Fruit fly (Drosophila melanogaster) Kc167 (cell line): ENCODE data around the gene CG42535.

Source experiments
- Myc ChIP-seq: fragments of >200 bp; optimal IDR thresholded peaks from 2 replicates; lab custom pipeline; 2017; ENCODE audit warnings: missing external identifiers
- Sin3A ChIP-seq: fragments of >200 bp; optimal IDR thresholded peaks from 2 replicates; lab custom pipeline; 2018; ENCODE audit warnings: missing external identifiers
- h ChIP-seq: fragments of >200 bp; optimal IDR thresholded peaks from 3 replicates; lab custom pipeline; 2018; ENCODE audit warnings: missing external identifiers
- insv ChIP-seq: fragments of >200 bp; optimal IDR thresholded peaks from 3 replicates; lab custom pipeline; 2018; ENCODE audit warnings: missing external identifiers
- psq ChIP-seq: fragments of >200 bp; optimal IDR thresholded peaks from 2 replicates; lab custom pipeline; 2017; ENCODE audit warnings: missing external identifiers
- ttk ChIP-seq: sonication (Bioruptor generic); optimal IDR thresholded peaks from 2 replicates; lab custom pipeline; 2017; ENCODE audit warnings: missing external identifiers

The CG42535 gene

DNA sequence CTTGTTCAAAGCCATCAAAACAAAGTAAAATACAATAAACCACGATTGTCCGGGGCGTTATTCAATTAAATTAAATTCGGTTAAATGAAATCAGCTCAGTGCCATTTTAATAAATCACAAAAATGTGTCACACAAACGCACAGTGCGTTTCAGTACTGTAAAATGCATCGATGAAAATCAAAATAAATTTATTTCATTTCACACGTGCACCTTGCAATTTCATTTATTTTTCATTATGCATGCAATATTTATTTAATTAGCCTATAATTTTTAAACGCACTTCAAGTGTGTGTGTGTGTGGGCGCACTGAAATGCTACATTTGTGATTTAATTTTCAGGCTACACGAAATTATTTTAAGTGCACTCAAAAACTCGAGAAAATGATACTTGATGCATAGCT, 23.7 kb upstream of the CG42535 start:
- no peak for TF ChIP-seq ttk (lab: Kevin White, UChicago)
- no peak for TF ChIP-seq Myc (lab: Kevin White, UChicago)
- no peak for TF ChIP-seq insv (lab: Kevin White, UChicago)
- TF ChIP-seq h (lab: Kevin White, UChicago) = no peak
- no peak for TF ChIP-seq Sin3A (lab: Kevin White, UChicago)
- TF ChIP-seq psq (lab: Kevin White, UChicago) = no peak

DNA sequence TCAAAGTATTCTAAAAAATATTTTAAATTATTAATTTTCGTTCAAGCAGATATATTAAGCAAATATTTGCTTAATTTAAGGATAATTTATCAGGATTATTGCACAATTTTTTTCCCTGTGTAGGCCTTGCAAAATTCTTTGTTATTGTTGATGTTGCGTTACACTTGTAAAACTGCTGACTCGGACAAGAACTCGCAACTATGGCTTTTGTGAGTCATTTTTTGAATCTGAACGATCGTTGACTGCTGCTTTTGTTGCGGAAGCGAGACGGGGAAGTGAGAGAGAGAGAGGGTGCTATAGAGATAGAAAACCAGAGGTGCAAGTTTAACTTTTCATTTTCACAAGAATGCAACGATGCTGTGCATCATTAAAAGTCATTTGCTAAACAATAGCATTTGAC, 21.8 kb upstream of the CG42535 start:
- no peak for TF ChIP-seq Sin3A (lab: Kevin White, UChicago)
- TF ChIP-seq psq (lab: Kevin White, UChicago) = no peak
- no peak for TF ChIP-seq ttk (lab: Kevin White, UChicago)
- TF ChIP-seq h (lab: Kevin White, UChicago) = no peak
- TF ChIP-seq insv (lab: Kevin White, UChicago) = no peak
- no peak for TF ChIP-seq Myc (lab: Kevin White, UChicago)

DNA sequence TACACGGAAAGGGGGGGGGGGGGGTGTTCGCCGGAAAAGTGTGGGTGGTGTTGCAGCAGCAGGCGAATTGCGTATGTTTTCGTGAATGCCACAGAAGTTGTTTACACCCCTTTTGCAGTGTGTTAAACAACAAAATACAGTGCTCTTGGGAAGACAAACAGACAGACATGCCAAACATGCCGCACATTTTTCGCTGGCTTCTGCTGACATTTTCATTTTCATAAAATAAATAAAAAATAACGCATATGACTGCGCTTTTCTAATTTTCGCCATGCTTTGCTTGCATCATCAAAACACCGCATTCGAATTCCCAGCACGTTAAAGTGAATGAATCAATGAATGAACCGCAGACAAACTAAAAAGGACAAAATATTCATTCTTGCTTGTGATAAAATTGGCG, 20.5 kb upstream of the CG42535 start:
- TF ChIP-seq insv (lab: Kevin White, UChicago) = no peak
- no peak for TF ChIP-seq psq (lab: Kevin White, UChicago)
- no peak for TF ChIP-seq h (lab: Kevin White, UChicago)
- no peak for TF ChIP-seq Sin3A (lab: Kevin White, UChicago)
- TF ChIP-seq ttk (lab: Kevin White, UChicago) = no peak
- TF ChIP-seq Myc (lab: Kevin White, UChicago) = no peak

DNA sequence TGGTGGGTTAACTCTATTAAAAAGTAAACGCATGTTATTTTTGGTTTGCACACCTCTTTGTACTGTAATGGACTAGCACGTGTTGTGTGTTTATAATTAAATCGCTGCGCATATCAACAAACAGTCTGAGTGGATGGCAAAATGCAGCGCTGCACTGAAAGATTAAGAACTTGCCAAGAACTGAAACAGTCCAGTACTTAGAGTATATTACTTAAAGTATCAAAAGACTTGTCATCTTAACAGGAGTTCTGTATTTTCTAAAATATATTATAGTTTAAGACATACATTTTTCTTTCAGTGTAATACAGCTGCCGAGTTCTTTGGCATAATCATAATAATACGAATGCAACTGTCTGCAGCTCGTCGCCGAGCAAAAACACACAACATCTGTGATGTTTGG, 17.7 kb upstream of the CG42535 start:
- TF ChIP-seq h (lab: Kevin White, UChicago) = no peak
- TF ChIP-seq insv (lab: Kevin White, UChicago) = no peak
- TF ChIP-seq psq (lab: Kevin White, UChicago) = no peak
- TF ChIP-seq Myc (lab: Kevin White, UChicago) = no peak
- no peak for TF ChIP-seq Sin3A (lab: Kevin White, UChicago)
- TF ChIP-seq ttk (lab: Kevin White, UChicago) = no peak

DNA sequence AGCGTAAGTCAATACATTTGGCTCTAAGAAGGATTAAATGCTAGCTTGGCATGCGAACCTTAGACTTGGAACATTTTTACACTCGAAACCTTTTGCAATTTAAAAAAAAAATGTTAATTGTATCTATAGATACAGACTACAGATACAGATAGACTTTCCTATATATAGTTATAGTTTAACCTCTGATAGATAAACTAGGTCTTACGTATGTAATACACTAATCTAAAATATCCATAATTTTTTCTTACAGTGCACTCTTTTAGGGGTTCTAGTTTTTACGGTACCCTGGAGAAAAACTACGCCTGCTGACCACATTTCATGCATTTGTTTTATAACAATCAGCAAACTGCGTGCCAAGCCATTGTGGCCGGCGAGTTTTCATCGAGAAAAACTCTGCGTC, 16.4 kb upstream of the CG42535 start:
- TF ChIP-seq ttk (lab: Kevin White, UChicago) (no peak), Myc (lab: Kevin White, UChicago) (no peak), h (lab: Kevin White, UChicago) (no peak), psq (lab: Kevin White, UChicago) (no peak), Sin3A (lab: Kevin White, UChicago) (no peak), insv (lab: Kevin White, UChicago) (no peak)

DNA sequence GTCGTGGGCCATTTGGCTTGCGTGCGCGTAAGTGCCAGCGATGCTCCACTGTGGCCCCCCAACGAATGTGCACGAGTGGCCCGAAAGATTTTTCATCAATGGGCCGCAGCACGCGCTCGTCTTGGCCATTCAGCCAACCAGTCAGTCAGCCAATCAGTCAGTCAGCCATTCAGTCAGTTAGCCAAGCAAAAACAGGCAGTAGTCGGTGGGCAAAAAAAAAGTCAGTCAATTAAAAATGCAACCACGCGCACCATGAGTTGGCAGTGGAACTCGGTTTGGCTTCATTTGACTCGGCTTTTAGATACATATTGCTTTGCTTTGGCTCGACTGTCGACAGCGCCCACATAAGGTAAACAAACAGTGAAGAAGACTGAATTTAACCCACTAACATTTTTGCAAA, 15.2 kb upstream of the CG42535 start:
- TF ChIP-seq psq (lab: Kevin White, UChicago) (no peak), Myc (lab: Kevin White, UChicago) (no peak), Sin3A (lab: Kevin White, UChicago) (no peak), h (lab: Kevin White, UChicago) (no peak), ttk (lab: Kevin White, UChicago) (no peak), insv (lab: Kevin White, UChicago) (no peak)

DNA sequence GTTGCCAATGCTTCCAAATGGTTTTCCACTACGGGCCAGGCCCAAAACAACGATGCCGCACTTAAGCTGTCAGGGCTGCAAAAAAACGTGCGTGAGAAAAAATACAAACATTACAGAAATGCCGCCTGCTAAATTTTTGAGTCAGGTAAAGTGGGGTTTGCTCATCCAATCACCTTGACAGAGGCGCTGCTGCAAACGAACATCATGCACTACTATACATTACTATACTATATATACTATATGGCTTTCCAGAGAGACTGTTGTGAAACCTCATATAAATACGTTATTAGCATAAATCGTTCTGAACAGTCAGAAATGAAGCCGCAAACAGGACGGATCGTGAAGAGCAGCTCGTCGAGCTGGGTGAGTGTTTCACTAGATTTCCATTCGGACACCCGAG, 12.5 kb upstream of the CG42535 start, which contains the start of gene CG14153:
TSS of gene CG14153 (plus strand) at position 301 of the 400 bp plus-strand sequence.
- TF ChIP-seq h (lab: Kevin White, UChicago) (no peak), psq (lab: Kevin White, UChicago) (no peak)

DNA sequence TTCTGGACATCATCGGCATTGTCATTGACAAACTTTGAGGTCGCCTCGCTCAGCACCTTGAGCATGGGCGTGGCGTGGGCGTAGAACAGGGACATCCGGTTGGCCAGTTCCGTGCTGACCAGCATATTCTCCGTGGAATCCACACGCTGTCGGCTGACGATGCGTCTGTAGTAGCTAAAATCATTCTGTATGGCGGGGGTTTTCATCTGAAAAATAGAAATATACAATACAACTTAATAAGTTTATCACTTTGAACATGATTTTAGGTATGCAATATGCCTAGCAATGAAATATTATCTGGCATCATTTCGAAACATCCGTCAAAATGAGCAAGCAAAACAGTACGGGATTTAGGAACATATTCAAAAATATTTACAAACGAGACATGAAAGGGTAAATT, 10.9 kb upstream of the CG42535 start, which contains the start of gene CG14154:
TSS of gene CG14154 (plus strand) at position 301 of the 400 bp plus-strand sequence.
- TF ChIP-seq Sin3A (lab: Kevin White, UChicago) (no peak), ttk (lab: Kevin White, UChicago) (no peak), insv (lab: Kevin White, UChicago) (no peak), h (lab: Kevin White, UChicago) (no peak)

DNA sequence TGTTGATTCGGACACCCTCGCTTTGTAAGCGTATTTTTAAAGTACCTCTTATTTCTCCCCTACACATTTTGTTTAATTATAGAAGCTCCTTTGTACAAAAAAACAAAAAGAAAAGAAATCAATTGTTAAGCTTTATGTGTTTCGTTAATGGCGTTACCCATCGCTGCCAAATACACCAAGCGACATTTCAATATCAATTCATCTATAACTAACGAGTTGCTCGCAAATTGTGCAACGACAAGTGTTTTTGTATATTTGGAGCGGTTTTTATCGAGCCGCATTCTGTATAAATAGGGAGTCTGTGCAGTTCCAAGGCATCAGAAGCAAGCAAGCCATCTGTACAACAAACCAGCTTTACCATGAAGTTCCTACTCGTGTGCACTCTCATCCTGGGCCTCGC, 8.7 kb upstream of the CG42535 start, which contains the start of gene CG18628:
TSS of gene CG18628 (plus strand) at position 301 of the 400 bp plus-strand sequence.
- no peak for TF ChIP-seq h (lab: Kevin White, UChicago)
- TF ChIP-seq Myc (lab: Kevin White, UChicago) = no peak
- no peak for TF ChIP-seq Sin3A (lab: Kevin White, UChicago)
- no peak for TF ChIP-seq ttk (lab: Kevin White, UChicago)
- no peak for TF ChIP-seq insv (lab: Kevin White, UChicago)
- no peak for TF ChIP-seq psq (lab: Kevin White, UChicago)

DNA sequence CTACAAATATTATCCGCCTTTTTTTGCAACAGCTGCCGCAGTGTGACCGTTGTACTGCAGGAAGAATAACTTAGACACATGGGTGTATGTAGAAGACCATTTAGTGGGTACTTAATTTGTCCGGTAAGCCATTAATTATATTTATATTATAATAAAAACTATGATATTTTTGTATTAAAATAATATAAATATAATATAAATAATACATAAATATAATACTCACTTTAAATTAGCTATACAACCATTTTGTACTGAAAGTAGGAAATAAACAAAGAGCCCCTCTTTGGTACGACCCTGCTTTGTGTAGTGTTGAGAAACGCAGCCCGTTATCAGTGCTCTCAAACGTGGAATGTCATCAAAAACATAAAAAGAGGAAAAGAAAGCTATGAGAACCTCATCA, 7.1 kb upstream of the CG42535 start, which contains the start of gene Cnep1r2:
TSS of gene Cnep1r2 (plus strand) at position 328 of the 400 bp plus-strand sequence.
- TF ChIP-seq Sin3A (lab: Kevin White, UChicago) (no peak), h (lab: Kevin White, UChicago) (no peak), insv (lab: Kevin White, UChicago) (no peak), ttk (lab: Kevin White, UChicago) (no peak), psq (lab: Kevin White, UChicago) (no peak), Myc (lab: Kevin White, UChicago) (no peak)

DNA sequence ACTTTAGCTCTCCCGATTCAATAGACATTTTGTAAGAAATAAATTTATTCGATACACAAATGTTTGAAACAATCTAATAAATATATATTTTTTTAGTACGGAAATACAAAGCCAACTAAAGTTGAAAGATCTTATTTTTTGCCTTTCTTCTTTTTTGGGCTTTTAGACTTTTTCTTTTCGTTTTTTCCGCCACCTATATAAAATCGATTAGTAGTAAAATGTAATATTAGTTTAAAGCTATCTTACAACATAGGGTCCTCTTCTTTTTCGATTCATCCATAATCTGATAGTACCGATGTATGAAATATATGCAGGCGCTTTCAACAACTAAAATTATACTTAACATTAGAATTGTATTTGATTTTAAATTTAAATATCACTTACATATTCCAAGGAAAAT, 766 bp downstream of the CG42535 start, which contains the start of gene CG42536:
TSS of gene CG42536 (minus strand) at position 101 of the 400 bp plus-strand sequence.
- TF ChIP-seq insv (lab: Kevin White, UChicago) (no peak), psq (lab: Kevin White, UChicago) (no peak), h (lab: Kevin White, UChicago) (no peak), ttk (lab: Kevin White, UChicago) (no peak), Sin3A (lab: Kevin White, UChicago) (no peak), Myc (lab: Kevin White, UChicago) (no peak)

DNA sequence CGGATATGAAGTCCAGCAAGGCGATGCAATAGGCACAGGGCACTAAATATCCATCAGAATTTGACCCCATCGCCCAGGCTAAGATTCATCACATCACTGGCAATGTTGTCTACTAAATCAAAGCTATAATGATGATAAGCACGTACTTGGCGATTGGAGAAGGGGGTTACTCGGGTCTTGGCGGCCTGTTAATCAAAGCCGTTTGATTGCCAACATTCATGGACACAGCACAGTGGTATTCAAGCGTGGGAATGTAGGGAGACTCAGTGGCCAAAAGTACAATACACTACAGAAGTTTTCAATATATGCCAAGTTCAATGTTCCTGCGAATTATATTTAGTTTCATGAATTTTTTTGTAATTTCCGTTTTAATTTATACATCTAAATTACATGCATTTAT, 2.4 kb downstream of the CG42535 start, which contains the start of gene CG14151:
TSS of gene CG14151 (minus strand) at position 101 of the 400 bp plus-strand sequence.
- no peak for TF ChIP-seq Sin3A (lab: Kevin White, UChicago)
- no peak for TF ChIP-seq insv (lab: Kevin White, UChicago)
